Fruit fly (Drosophila melanogaster) whole organism, embryonic: ENCODE measurements around the gene Kat60.
A peak's percentile ranks its signal among the peaks of the same experiment; 100 is the strongest.

ENCODE experiments used
- Aef1 ChIP-seq: fragments of 200-800 bp; sonication (Bioruptor generic); IDR thresholded peaks from 3 replicates; pipeline ENCODE4 v1.3.6; 2022; ENCODE audit warnings: missing biosample characterization, missing genetic modification characterization
- Atf6 ChIP-seq: fragments of 200-800 bp; sonication (Bioruptor generic); IDR thresholded peaks from 2 replicates; pipeline ENCODE4 v1.3.6; 2022; ENCODE audit warnings: missing biosample characterization, missing genetic modification characterization
- CG11085 ChIP-seq: fragments of 200-800 bp; sonication (Bioruptor generic); IDR thresholded peaks from 2 replicates; pipeline ENCODE4 v1.3.6; 2022; ENCODE audit warnings: missing biosample characterization, missing genetic modification characterization
- CG13894 ChIP-seq: fragments of 200-800 bp; sonication (Bioruptor generic); optimal IDR thresholded peaks from 3 replicates; lab custom pipeline; 2018; ENCODE audit warnings: missing biosample characterization, mild to moderate bottlenecking, missing genetic modification characterization, moderate library complexity
- CG14441 ChIP-seq: fragments of 200-800 bp; sonication (Bioruptor generic); IDR thresholded peaks from 2 replicates; pipeline ENCODE4 v1.3.6; 2022; ENCODE audit warnings: missing biosample characterization, missing genetic modification characterization
- CG17385 ChIP-seq: fragments of 200-800 bp; sonication (Bioruptor generic); optimal IDR thresholded peaks from 3 replicates; lab custom pipeline; 2018; ENCODE audit warnings: missing biosample characterization, mild to moderate bottlenecking, missing genetic modification characterization
- CG18011 ChIP-seq: fragments of 200-800 bp; sonication (Bioruptor generic); optimal IDR thresholded peaks from 2 replicates; lab custom pipeline; 2017; ENCODE audit warnings: missing biosample characterization, missing genetic modification characterization, mild to moderate bottlenecking, moderate library complexity, missing genotype
- CG2889 ChIP-seq: fragments of 200-800 bp; sonication (Bioruptor generic); IDR thresholded peaks from 3 replicates; pipeline ENCODE4 v1.3.6; 2022; ENCODE audit warnings: missing biosample characterization, missing genetic modification characterization
- CG3065 ChIP-seq: fragments of 200-800 bp; sonication (Bioruptor generic); optimal IDR thresholded peaks from 2 replicates; lab custom pipeline; 2016; ENCODE audit warnings: missing biosample characterization, missing genetic modification characterization
- CG32532 ChIP-seq: fragments of 200-800 bp; sonication (Bioruptor generic); IDR thresholded peaks from 2 replicates; pipeline ENCODE4 v1.3.6; 2022; ENCODE audit warnings: missing biosample characterization, missing genetic modification characterization
- CG3407 ChIP-seq: fragments of 200-800 bp; sonication (Bioruptor generic); optimal IDR thresholded peaks from 2 replicates; lab custom pipeline; 2018; ENCODE audit warnings: missing biosample characterization, mild to moderate bottlenecking, missing genetic modification characterization
- CG6272 ChIP-seq: fragments of 200-800 bp; sonication (Bioruptor generic); IDR thresholded peaks from 2 replicates; pipeline ENCODE4 v1.3.6; 2022; ENCODE audit warnings: missing biosample characterization, missing genetic modification characterization
- CG6813 ChIP-seq: fragments of 200-800 bp; sonication (Bioruptor generic); optimal IDR thresholded peaks from 2 replicates; lab custom pipeline; 2017; ENCODE audit warnings: missing biosample characterization, missing genetic modification characterization, mild to moderate bottlenecking, moderate library complexity, missing genetic modification reagents
- CG7372 ChIP-seq: fragments of 200-800 bp; sonication (Bioruptor generic); IDR thresholded peaks from 2 replicates; pipeline ENCODE4 v1.3.6; 2022; ENCODE audit warnings: missing biosample characterization, missing genetic modification characterization
- CG7745 ChIP-seq: fragments of 200-800 bp; sonication (Bioruptor generic); optimal IDR thresholded peaks from 2 replicates; lab custom pipeline; 2018; ENCODE audit warnings: missing biosample characterization, mild to moderate bottlenecking, missing genetic modification characterization, moderate library complexity
- CG8924 ChIP-seq: fragments of 200-800 bp; optimal IDR thresholded peaks from 3 replicates; lab custom pipeline; 2019; ENCODE audit warnings: missing biosample characterization, mild to moderate bottlenecking, missing genetic modification characterization, moderate library complexity
- CG9437 ChIP-seq: fragments of 200-800 bp; sonication (Bioruptor generic); optimal IDR thresholded peaks from 2 replicates; lab custom pipeline; 2018; ENCODE audit warnings: missing biosample characterization, mild to moderate bottlenecking, missing genetic modification characterization
- CG9727 ChIP-seq: fragments of 200-800 bp; sonication (Bioruptor generic); optimal IDR thresholded peaks from 3 replicates; lab custom pipeline; 2017; ENCODE audit warnings: missing biosample characterization, mild to moderate bottlenecking, missing genetic modification characterization
- Deaf1 ChIP-seq: fragments of 200-800 bp; optimal IDR thresholded peaks from 3 replicates; lab custom pipeline; 2019; ENCODE audit warnings: missing biosample characterization, mild to moderate bottlenecking, missing genetic modification characterization, moderate library complexity
- Dek ChIP-seq: fragments of 200-800 bp; sonication (Bioruptor generic); optimal IDR thresholded peaks from 3 replicates; lab custom pipeline; 2019; ENCODE audit warnings: missing biosample characterization, mild to moderate bottlenecking, missing genetic modification characterization, moderate library complexity
- Dip3 ChIP-seq: fragments of 200-800 bp; sonication (Bioruptor generic); optimal IDR thresholded peaks from 3 replicates; lab custom pipeline; 2016; ENCODE audit warnings: missing biosample characterization, missing genetic modification characterization
- Eip74EF ChIP-seq, 2 experiments: fragments of 200-800 bp in 1 of 2; fragments of >200 bp in 1 of 2; sonication (Bioruptor generic) in 1 of 2; optimal IDR thresholded peaks; 2 replicates each; lab custom pipeline; 2017 to 2019; ENCODE audit warnings: missing biosample characterization in 2 of 2, missing genetic modification characterization in 2 of 2, mild to moderate bottlenecking in 1 of 2, moderate library complexity in 1 of 2
- Nf-YC ChIP-seq: fragments of 200-800 bp; optimal IDR thresholded peaks from 3 replicates; lab custom pipeline; 2019; ENCODE audit warnings: missing biosample characterization, mild to moderate bottlenecking, missing genetic modification characterization, moderate library complexity
- Ravus ChIP-seq: fragments of 200-800 bp; sonication (Bioruptor generic); IDR thresholded peaks from 2 replicates; pipeline ENCODE4 v1.3.6; 2022; ENCODE audit warnings: missing biosample characterization, missing genetic modification characterization
- Xbp1 ChIP-seq: fragments of 200-800 bp; sonication (Bioruptor generic); optimal IDR thresholded peaks from 3 replicates; lab custom pipeline; 2016; ENCODE audit warnings: missing biosample characterization, mild to moderate bottlenecking, missing genetic modification characterization
- amos ChIP-seq: fragments of 200-800 bp; sonication (Bioruptor generic); IDR thresholded peaks from 2 replicates; pipeline ENCODE4 v1.3.6; 2022; ENCODE audit warnings: missing biosample characterization, missing genetic modification characterization; ENCODE audit not compliant: partially characterized antibody
- bbx ChIP-seq: fragments of 200-800 bp; sonication (Bioruptor generic); IDR thresholded peaks from 2 replicates; pipeline ENCODE4 v1.3.6; 2022; ENCODE audit warnings: missing biosample characterization, missing genetic modification characterization; ENCODE audit not compliant: partially characterized antibody
- crol ChIP-seq: fragments of 200-800 bp; sonication (Bioruptor generic); IDR thresholded peaks from 2 replicates; pipeline ENCODE4 v1.3.6; 2022; ENCODE audit warnings: missing biosample characterization, missing genetic modification characterization
- crp ChIP-seq, 2 experiments: fragments of 200-800 bp; sonication (Bioruptor generic); optimal IDR thresholded peaks; 2 replicates in 1 of 2; 3 replicates in 1 of 2; lab custom pipeline; 2017; ENCODE audit warnings: missing biosample characterization in 2 of 2, missing genetic modification characterization in 2 of 2, mild to moderate bottlenecking in 1 of 2, moderate library complexity in 1 of 2
- dmrt11E ChIP-seq: fragments of 200-800 bp; sonication (Bioruptor generic); optimal IDR thresholded peaks from 3 replicates; lab custom pipeline; 2018; ENCODE audit warnings: missing biosample characterization, mild to moderate bottlenecking, missing genetic modification characterization, moderate library complexity
- fu2 ChIP-seq: fragments of 200-800 bp; sonication (Bioruptor generic); optimal IDR thresholded peaks from 2 replicates; lab custom pipeline; 2016; ENCODE audit warnings: missing biosample characterization, missing genetic modification characterization
- gcm ChIP-seq: fragments of 200-800 bp; sonication (Bioruptor generic); optimal IDR thresholded peaks from 2 replicates; lab custom pipeline; 2019; ENCODE audit warnings: missing biosample characterization, mild to moderate bottlenecking, missing genetic modification characterization, moderate library complexity
- gfzf ChIP-seq: fragments of 200-800 bp; sonication (Bioruptor generic); optimal IDR thresholded peaks from 2 replicates; lab custom pipeline; 2016; ENCODE audit warnings: missing biosample characterization, mild to moderate bottlenecking, missing genetic modification characterization, moderate library complexity
- grau ChIP-seq: fragments of 200-800 bp; optimal IDR thresholded peaks from 3 replicates; lab custom pipeline; 2019; ENCODE audit warnings: missing biosample characterization, mild to moderate bottlenecking, missing genetic modification characterization, moderate library complexity
- gro ChIP-seq: fragments of 200-800 bp; sonication (Bioruptor generic); optimal IDR thresholded peaks from 2 replicates; lab custom pipeline; 2016; ENCODE audit warnings: missing biosample characterization, missing genetic modification characterization
- ind ChIP-seq: fragments of 200-800 bp; sonication (Bioruptor generic); optimal IDR thresholded peaks from 3 replicates; lab custom pipeline; 2016; ENCODE audit warnings: missing biosample characterization, missing genetic modification characterization
- lab ChIP-seq: fragments of 200-800 bp; sonication (Bioruptor generic); optimal IDR thresholded peaks from 3 replicates; lab custom pipeline; 2017; ENCODE audit warnings: missing biosample characterization, missing genetic modification characterization, mild to moderate bottlenecking, moderate library complexity, missing genetic modification reagents
- oc ChIP-seq: fragments of 200-800 bp; sonication (Bioruptor generic); optimal IDR thresholded peaks from 2 replicates; lab custom pipeline; 2018; ENCODE audit warnings: missing biosample characterization, mild to moderate bottlenecking, missing genetic modification characterization, moderate library complexity
- p53 ChIP-seq: fragments of 200-800 bp; sonication (Bioruptor generic); optimal IDR thresholded peaks from 2 replicates; lab custom pipeline; 2016; ENCODE audit warnings: missing biosample characterization, missing genetic modification characterization
- prd ChIP-seq, 3 experiments: fragments of >200 bp in 2 of 3; fragments of 200-800 bp in 1 of 3; sonication (Bioruptor generic) in 1 of 3; optimal IDR thresholded peaks in 2 of 3; IDR thresholded peaks in 1 of 3; 2 replicates in 2 of 3; 3 replicates in 1 of 3; pipeline versions ENCODE4 v1.3.6 to Lab custom; 2017 to 2022; ENCODE audit warnings: missing biosample characterization in 1 of 3, missing genetic modification characterization in 1 of 3
- pros ChIP-seq: fragments of 200-800 bp; sonication (Bioruptor generic); optimal IDR thresholded peaks from 3 replicates; lab custom pipeline; 2019; ENCODE audit warnings: missing biosample characterization, mild to moderate bottlenecking, missing genetic modification characterization, moderate library complexity
- ranshi ChIP-seq: fragments of 200-800 bp; sonication (Bioruptor generic); IDR thresholded peaks from 2 replicates; pipeline ENCODE4 v1.3.6; 2022; ENCODE audit warnings: missing biosample characterization, missing genetic modification characterization
- ro ChIP-seq: fragments of 200-800 bp; sonication (Bioruptor generic); IDR thresholded peaks from 2 replicates; pipeline ENCODE4 v1.3.6; 2022; ENCODE audit warnings: missing biosample characterization, missing genetic modification characterization
- sd ChIP-seq: fragments of 200-800 bp; sonication (Bioruptor generic); optimal IDR thresholded peaks from 3 replicates; lab custom pipeline; 2018; ENCODE audit warnings: missing biosample characterization, mild to moderate bottlenecking, missing genetic modification characterization, moderate library complexity
- seq ChIP-seq: fragments of 200-800 bp; sonication (Bioruptor generic); IDR thresholded peaks from 2 replicates; pipeline ENCODE4 v1.3.6; 2022; ENCODE audit warnings: missing biosample characterization, missing genetic modification characterization
- shn ChIP-seq: fragments of 200-800 bp; sonication (Bioruptor generic); optimal IDR thresholded peaks from 3 replicates; lab custom pipeline; 2016; ENCODE audit warnings: missing biosample characterization, missing genetic modification characterization
- sqz ChIP-seq: fragments of 200-800 bp; sonication (Bioruptor generic); optimal IDR thresholded peaks from 3 replicates; lab custom pipeline; 2018; ENCODE audit warnings: missing biosample characterization, mild to moderate bottlenecking, missing genetic modification characterization
- ssp ChIP-seq: fragments of 200-800 bp; sonication (Bioruptor generic); IDR thresholded peaks from 2 replicates; pipeline ENCODE4 v1.3.6; 2022; ENCODE audit warnings: missing biosample characterization, missing genetic modification characterization
- vnd ChIP-seq: fragments of 200-800 bp; sonication (Bioruptor generic); IDR thresholded peaks from 3 replicates; pipeline ENCODE4 v1.3.6; 2022; ENCODE audit warnings: missing biosample characterization, missing genetic modification characterization; ENCODE audit not compliant: partially characterized antibody

Gene Kat60

dm6 chr3R:5232197-5232607 is at the start of gene Kat60, which contains the start of gene Mms19 (continued):
- TF ChIP-seq gfzf (GFP tag; lab: Kevin White, UChicago), result peak; percentile 25
- TF ChIP-seq seq (GFP tag; lab: Robert Waterston, UW), result no peak; the same call in 1 of the 2 replicates
- peak; percentile 7 for TF ChIP-seq CG18011 (GFP tag; lab: Kevin White, UChicago)
- TF ChIP-seq pros, result no peak
- peak; percentile 96 for TF ChIP-seq amos (GFP tag; lab: Robert Waterston, UW)
- TF ChIP-seq CG6813 (GFP tag; lab: Kevin White, UChicago), result no peak
- TF ChIP-seq Ravus (GFP tag; lab: Robert Waterston, UW), result peak; percentile 8; the same call in 1 of the 2 replicates
- TF ChIP-seq fu2 (GFP tag; lab: Kevin White, UChicago), result peak; percentile 19
- TF ChIP-seq gro (GFP tag; lab: Kevin White, UChicago), result peak; percentile 29
- peak; percentile 64 for TF ChIP-seq Dip3 (GFP tag; lab: Kevin White, UChicago)
- TF ChIP-seq Aef1 (GFP tag; lab: Robert Waterston, UW), result peak; percentile 70
- no peak for TF ChIP-seq Eip74EF (GFP tag; optimal IDR thresholded peaks at IDR 0.05; lab: Kevin White, UChicago)
- TF ChIP-seq CG9727 (GFP tag; lab: Kevin White, UChicago), result peak; percentile 76
- no peak for TF ChIP-seq sqz (GFP tag; lab: Kevin White, UChicago)
- TF ChIP-seq CG9437 (GFP tag; lab: Kevin White, UChicago), result no peak
- TF ChIP-seq prd (optimal IDR thresholded peaks at IDR 0.05; lab: Kevin White, UChicago), result no peak
- TF ChIP-seq prd (GFP tag; IDR thresholded peaks at IDR 0.05; lab: Robert Waterston, UW), result peak; percentile 84
- TF ChIP-seq Deaf1 (tag; lab: Kevin White, UChicago), result no peak
- no peak for TF ChIP-seq Dek (tag; lab: Kevin White, UChicago)
- TF ChIP-seq p53 (GFP tag; lab: Kevin White, UChicago), result no peak
- no peak for TF ChIP-seq grau (tag; lab: Kevin White, UChicago)
- 0 out of 3 replicates have a peak, but pooled peaks have one; percentile 37 for TF ChIP-seq CG2889
- TF ChIP-seq Atf6 (GFP tag; lab: Robert Waterston, UW), result no peak
- TF ChIP-seq ind (GFP tag; lab: Kevin White, UChicago), result peak; percentile 73
- no peak for TF ChIP-seq CG13894
- TF ChIP-seq CG6272 (GFP tag; lab: Robert Waterston, UW), result peak; percentile 70
- no peak for TF ChIP-seq CG3407 (GFP tag; lab: Kevin White, UChicago)
- peak; percentile 76 for TF ChIP-seq ssp
- peak; percentile 62 for TF ChIP-seq dmrt11E (tag; lab: Kevin White, UChicago)
- peak; percentile 39; the same call in 1 of the 2 replicates for TF ChIP-seq CG7372
- TF ChIP-seq CG11085 (GFP tag; lab: Robert Waterston, UW), result peak; percentile 64; the same call in 1 of the 2 replicates
- TF ChIP-seq Xbp1 (GFP tag; lab: Kevin White, UChicago), result peak; percentile 74
- peak; percentile 65 for TF ChIP-seq shn (GFP tag; lab: Kevin White, UChicago)
- no peak for TF ChIP-seq Nf-YC
- peak; percentile 46 for TF ChIP-seq gcm (GFP tag; lab: Kevin White, UChicago)
- peak; percentile 64 for TF ChIP-seq CG14441 (GFP tag; lab: Robert Waterston, UW)
- TF ChIP-seq CG3065, result peak; percentile 47
- TF ChIP-seq ro (GFP tag; lab: Robert Waterston, UW), result no peak
- TF ChIP-seq CG32532, result peak; percentile 71
- TF ChIP-seq lab (GFP tag; lab: Kevin White, UChicago), result no peak
- TF ChIP-seq crol, result 0 out of 2 replicates have a peak, but pooled peaks have one; percentile 26
- peak; percentile 61; the same call in 1 of the 2 replicates for TF ChIP-seq ranshi
- peak; percentile 89 for TF ChIP-seq bbx (GFP tag; lab: Robert Waterston, UW)
- TF ChIP-seq oc (tag; lab: Kevin White, UChicago), result peak; percentile 26
- peak; percentile 66 for TF ChIP-seq CG8924
- TF ChIP-seq vnd (GFP tag; lab: Robert Waterston, UW), result peak; percentile 95
- TF ChIP-seq crp (GFP tag; optimal IDR thresholded peaks at IDR 0.05; lab: Kevin White, UChicago), result peak in 1 of 2 experiments; percentile 50
- no peak for TF ChIP-seq sd (tag; lab: Kevin White, UChicago)
- TF ChIP-seq CG17385 (GFP tag; lab: Kevin White, UChicago), result no peak
- no peak for TF ChIP-seq CG7745
